Worm (Caenorhabditis elegans) whole organism, young adult: ENCODE measurements around the gene ppt-1.

Experiments used
- F52B5.7 ChIP-seq: sonication (generic microtip); optimal IDR thresholded peaks from 2 replicates; lab custom pipeline; 2016; ENCODE audit warnings: mild to moderate bottlenecking, missing genetic modification characterization, missing compliant biosample characterization
- aptf-2 ChIP-seq: fragments of 200-800 bp; sonication (Bioruptor generic); conservative IDR thresholded peaks from 2 replicates; pipeline ENCODE4 v1.3.6; 2022; ENCODE audit warnings: missing genetic modification reagents, missing genetic modification characterization, missing compliant biosample characterization
- cebp-1 ChIP-seq, 2 experiments: fragments of 200-800 bp in 1 of 2; sonication (Bioruptor generic) in 1 of 2; sonication (generic microtip) in 1 of 2; IDR thresholded peaks in 1 of 2; optimal IDR thresholded peaks in 1 of 2; 2 replicates each; pipeline versions ENCODE4 v1.3.6 to Lab custom; 2017 to 2022; ENCODE audit warnings: missing compliant biosample characterization in 2 of 2, missing genetic modification characterization in 2 of 2, mild to moderate bottlenecking in 1 of 2, missing genetic modification reagents in 1 of 2, moderate library complexity in 1 of 2
- ceh-79 ChIP-seq: sonication (generic microtip); optimal IDR thresholded peaks from 2 replicates; lab custom pipeline; 2017; ENCODE audit warnings: mild to moderate bottlenecking, missing genetic modification characterization, missing compliant biosample characterization
- mel-28 ChIP-seq: sonication (generic microtip); optimal IDR thresholded peaks from 2 replicates; lab custom pipeline; 2016; ENCODE audit warnings: borderline replicate concordance, mild to moderate bottlenecking, missing genetic modification characterization, missing compliant biosample characterization
- nfya-1 ChIP-seq: sonication (generic microtip); optimal IDR thresholded peaks from 2 replicates; lab custom pipeline; 2017; ENCODE audit warnings: antibody characterized with exemption, missing compliant biosample characterization, missing genetic modification characterization, borderline replicate concordance; ENCODE audit not compliant: insufficient read depth
- ztf-26 ChIP-seq: sonication (generic microtip); optimal IDR thresholded peaks from 2 replicates; lab custom pipeline; 2017; ENCODE audit warnings: missing genetic modification characterization, missing compliant biosample characterization

- TF ChIP-seq mel-28 (tag; lab: Kevin White, UChicago): no peak
- TF ChIP-seq cebp-1 (GFP tag; IDR thresholded peaks at IDR 0.05; lab: Robert Waterston, UW): no peak
- TF ChIP-seq cebp-1 (tag; optimal IDR thresholded peaks at IDR 0.05; lab: Kevin White, UChicago): peak; percentile 34
- no peak for TF ChIP-seq ztf-26 (tag; lab: Kevin White, UChicago)
- no peak for TF ChIP-seq F52B5.7 (tag; lab: Kevin White, UChicago)
- no peak for TF ChIP-seq aptf-2
- no peak for TF ChIP-seq nfya-1
- TF ChIP-seq ceh-79: no peak
Observed at ce11 chrV:6655174-6655573, 29.0 kb upstream of the ppt-1 start, which contains the start of gene syx-18.
